Fruit fly (Drosophila melanogaster) whole organism, embryonic: ENCODE results near the gene St2.

ENCODE experiments used
- Ada2b ChIP-seq: fragments of 200-800 bp; sonication (Bioruptor generic); IDR thresholded peaks from 2 replicates; pipeline ENCODE4 v1.3.6; 2022; ENCODE audit warnings: missing biosample characterization, missing genetic modification characterization
- BEAF-32 ChIP-seq: fragments of 200-800 bp; sonication (Bioruptor generic); optimal IDR thresholded peaks from 3 replicates; lab custom pipeline; 2017; ENCODE audit warnings: missing biosample characterization, missing genetic modification characterization, mild to moderate bottlenecking, moderate library complexity, missing genetic modification reagents
- CG10366 ChIP-seq: fragments of 200-800 bp; sonication (Bioruptor generic); IDR thresholded peaks from 2 replicates; pipeline ENCODE4 v1.3.6; 2022; ENCODE audit warnings: missing biosample characterization, missing genetic modification characterization
- CG10431 ChIP-seq: fragments of 200-800 bp; sonication (Bioruptor generic); optimal IDR thresholded peaks from 3 replicates; lab custom pipeline; 2018; ENCODE audit warnings: missing biosample characterization, mild to moderate bottlenecking, missing genetic modification characterization
- CG10654 ChIP-seq: fragments of 200-800 bp; sonication (Bioruptor generic); optimal IDR thresholded peaks from 2 replicates; lab custom pipeline; 2016; ENCODE audit warnings: missing biosample characterization, missing genetic modification characterization
- CG10979 ChIP-seq: fragments of 200-800 bp; sonication (Bioruptor generic); optimal IDR thresholded peaks from 2 replicates; lab custom pipeline; 2018; ENCODE audit warnings: missing biosample characterization, mild to moderate bottlenecking, missing genetic modification characterization, moderate library complexity
- CG11085 ChIP-seq: fragments of 200-800 bp; sonication (Bioruptor generic); IDR thresholded peaks from 2 replicates; pipeline ENCODE4 v1.3.6; 2022; ENCODE audit warnings: missing biosample characterization, missing genetic modification characterization
- CG11504 ChIP-seq: fragments of 200-800 bp; sonication (Bioruptor generic); optimal IDR thresholded peaks from 3 replicates; lab custom pipeline; 2019; ENCODE audit warnings: missing biosample characterization, mild to moderate bottlenecking, missing genetic modification characterization, moderate library complexity
- CG1233 ChIP-seq: fragments of 200-800 bp; sonication (Bioruptor generic); optimal IDR thresholded peaks from 4 replicates; lab custom pipeline; 2018; ENCODE audit warnings: missing biosample characterization, mild to moderate bottlenecking, missing genetic modification characterization
- CG12769 ChIP-seq: fragments of 200-800 bp; sonication (Bioruptor generic); optimal IDR thresholded peaks from 2 replicates; lab custom pipeline; 2019; ENCODE audit warnings: missing biosample characterization, mild to moderate bottlenecking, missing genetic modification characterization, moderate library complexity
- CG14014 ChIP-seq: fragments of 200-800 bp; sonication (Bioruptor generic); IDR thresholded peaks from 2 replicates; pipeline ENCODE4 v1.3.6; 2022; ENCODE audit warnings: missing biosample characterization, missing genetic modification characterization
- CG14050 ChIP-seq: fragments of 200-800 bp; sonication (Bioruptor generic); IDR thresholded peaks from 3 replicates; pipeline ENCODE4 v1.3.6; 2022; ENCODE audit warnings: missing biosample characterization, missing genetic modification characterization
- CG15479 ChIP-seq: fragments of 200-800 bp; sonication (Bioruptor generic); optimal IDR thresholded peaks from 3 replicates; lab custom pipeline; 2019; ENCODE audit warnings: missing biosample characterization, mild to moderate bottlenecking, missing genetic modification characterization, moderate library complexity
- CG1602 ChIP-seq: fragments of 200-800 bp; sonication (Bioruptor generic); optimal IDR thresholded peaks from 3 replicates; lab custom pipeline; 2016; ENCODE audit warnings: missing biosample characterization, missing genetic modification characterization
- CG17568 ChIP-seq: fragments of 200-800 bp; sonication (Bioruptor generic); optimal IDR thresholded peaks from 2 replicates; lab custom pipeline; 2018; ENCODE audit warnings: missing biosample characterization, mild to moderate bottlenecking, missing genetic modification characterization, moderate library complexity
- CG18011 ChIP-seq: fragments of 200-800 bp; sonication (Bioruptor generic); optimal IDR thresholded peaks from 2 replicates; lab custom pipeline; 2017; ENCODE audit warnings: missing biosample characterization, missing genetic modification characterization, mild to moderate bottlenecking, moderate library complexity, missing genotype
- CG18619 ChIP-seq: fragments of 200-800 bp; sonication (Bioruptor generic); optimal IDR thresholded peaks from 3 replicates; lab custom pipeline; 2017; ENCODE audit warnings: missing biosample characterization, mild to moderate bottlenecking, missing genetic modification characterization
- CG2875 ChIP-seq: fragments of 200-800 bp; sonication (Bioruptor generic); optimal IDR thresholded peaks from 2 replicates; lab custom pipeline; 2017; ENCODE audit warnings: missing biosample characterization, mild to moderate bottlenecking, missing genetic modification characterization, missing genetic modification reagents
- CG31441 ChIP-seq: fragments of 200-800 bp; sonication (Bioruptor generic); IDR thresholded peaks from 2 replicates; pipeline ENCODE4 v1.3.6; 2022; ENCODE audit warnings: missing biosample characterization, missing genetic modification characterization
- CG3726 ChIP-seq: fragments of 200-800 bp; sonication (Bioruptor generic); IDR thresholded peaks from 3 replicates; pipeline ENCODE4, ENCODE4 v1.3.6; 2022; ENCODE audit warnings: missing biosample characterization, missing genetic modification characterization
- CG3838 ChIP-seq: fragments of 200-800 bp; sonication (Bioruptor generic); optimal IDR thresholded peaks from 3 replicates; lab custom pipeline; 2016; ENCODE audit warnings: missing biosample characterization, missing genetic modification characterization
- CG42726 ChIP-seq: fragments of 200-800 bp; sonication (Bioruptor generic); IDR thresholded peaks from 2 replicates; pipeline ENCODE4 v1.3.6; 2022; ENCODE audit warnings: missing biosample characterization, missing genetic modification characterization; ENCODE audit not compliant: partially characterized antibody
- CG4424 ChIP-seq: fragments of 200-800 bp; sonication (Bioruptor generic); optimal IDR thresholded peaks from 3 replicates; lab custom pipeline; 2016; ENCODE audit warnings: missing biosample characterization, missing genetic modification characterization
- CG4854 ChIP-seq: fragments of 200-800 bp; sonication (Bioruptor generic); optimal IDR thresholded peaks from 2 replicates; lab custom pipeline; 2016; ENCODE audit warnings: missing biosample characterization, missing genetic modification characterization, inconsistent platforms
- CG6689 ChIP-seq: fragments of 200-800 bp; sonication (Bioruptor generic); IDR thresholded peaks from 2 replicates; pipeline ENCODE4 v1.3.6; 2022; ENCODE audit warnings: missing biosample characterization, missing genetic modification characterization
- CG9609 ChIP-seq: fragments of 200-800 bp; sonication (Bioruptor generic); optimal IDR thresholded peaks from 3 replicates; lab custom pipeline; 2016; ENCODE audit warnings: missing biosample characterization, missing genetic modification characterization
- CG9876 ChIP-seq: fragments of 200-800 bp; sonication (Bioruptor generic); optimal IDR thresholded peaks from 2 replicates; lab custom pipeline; 2016; ENCODE audit warnings: missing biosample characterization, missing genetic modification characterization
- CHES-1-like ChIP-seq: fragments of 200-800 bp; sonication (Bioruptor generic); optimal IDR thresholded peaks from 2 replicates; lab custom pipeline; 2016; ENCODE audit warnings: missing biosample characterization, missing genetic modification characterization
- CTCF ChIP-seq: fragments of 200-800 bp; sonication (Bioruptor generic); optimal IDR thresholded peaks from 2 replicates; lab custom pipeline; 2017; ENCODE audit warnings: missing biosample characterization, mild to moderate bottlenecking, missing genetic modification characterization, moderate library complexity
- D19B ChIP-seq: fragments of 200-800 bp; sonication (Bioruptor generic); optimal IDR thresholded peaks from 2 replicates; lab custom pipeline; 2017; ENCODE audit warnings: missing biosample characterization, mild to moderate bottlenecking, missing genetic modification characterization
- E2f2 ChIP-seq: fragments of 200-800 bp; sonication (Bioruptor generic); IDR thresholded peaks from 2 replicates; pipeline ENCODE4 v1.3.6; 2022; ENCODE audit warnings: missing biosample characterization, missing genetic modification characterization
- Fer2 ChIP-seq: fragments of 200-800 bp; sonication (Bioruptor generic); optimal IDR thresholded peaks from 2 replicates; lab custom pipeline; 2018; ENCODE audit warnings: missing biosample characterization, mild to moderate bottlenecking, missing genetic modification characterization, moderate library complexity
- Hand ChIP-seq: fragments of 200-800 bp; sonication (Bioruptor generic); optimal IDR thresholded peaks from 2 replicates; lab custom pipeline; 2017; ENCODE audit warnings: mild to moderate bottlenecking, missing biosample characterization, missing genetic modification reagents, missing genetic modification characterization
- Hey ChIP-seq: fragments of 200-800 bp; sonication (Bioruptor generic); optimal IDR thresholded peaks from 3 replicates; lab custom pipeline; 2018; ENCODE audit warnings: missing biosample characterization, mild to moderate bottlenecking, missing genetic modification characterization
- Med ChIP-seq: fragments of 200-800 bp; sonication (Bioruptor generic); peaks from one replicate; lab custom pipeline; 2016; ENCODE audit warnings: missing biosample characterization, missing genetic modification characterization, mild to moderate bottlenecking, inconsistent platforms, moderate library complexity
- NFAT ChIP-seq: fragments of 200-800 bp; sonication (Bioruptor generic); IDR thresholded peaks from 2 replicates; pipeline ENCODE4 v1.3.6; 2022; ENCODE audit warnings: missing biosample characterization, missing genetic modification characterization
- Neu2 ChIP-seq: fragments of 200-800 bp; sonication (Bioruptor generic); optimal IDR thresholded peaks from 3 replicates; lab custom pipeline; 2016; ENCODE audit warnings: missing biosample characterization, missing genetic modification characterization, borderline replicate concordance
- Oaz ChIP-seq: fragments of 200-800 bp; sonication (Bioruptor generic); IDR thresholded peaks from 2 replicates; pipeline ENCODE4 v1.3.6; 2022; ENCODE audit warnings: missing biosample characterization, missing genetic modification characterization
- Oli ChIP-seq: fragments of 200-800 bp; sonication (Bioruptor generic); optimal IDR thresholded peaks from 2 replicates; lab custom pipeline; 2018; ENCODE audit warnings: missing biosample characterization, mild to moderate bottlenecking, missing genetic modification characterization, moderate library complexity
- YL-1 ChIP-seq: fragments of 200-800 bp; sonication (Bioruptor generic); optimal IDR thresholded peaks from 3 replicates; lab custom pipeline; 2017; ENCODE audit warnings: missing biosample characterization, mild to moderate bottlenecking, missing genetic modification characterization
- croc ChIP-seq: fragments of 200-800 bp; sonication (Bioruptor generic); conservative IDR thresholded peaks from 3 replicates; pipeline ENCODE4 v1.3.6; 2022; ENCODE audit warnings: missing biosample characterization, missing genetic modification characterization
- crp ChIP-seq, 2 experiments: fragments of 200-800 bp; sonication (Bioruptor generic); optimal IDR thresholded peaks; 2 replicates in 1 of 2; 3 replicates in 1 of 2; lab custom pipeline; 2017; ENCODE audit warnings: missing biosample characterization in 2 of 2, missing genetic modification characterization in 2 of 2, mild to moderate bottlenecking in 1 of 2, moderate library complexity in 1 of 2
- eve ChIP-seq, 2 experiments: fragments of >200 bp; optimal IDR thresholded peaks; 2 replicates each; lab custom pipeline; 2017; ENCODE audit warnings: missing biosample characterization in 2 of 2, missing genetic modification characterization in 2 of 2
- maf-S ChIP-seq: fragments of 200-800 bp; sonication (Bioruptor generic); optimal IDR thresholded peaks from 2 replicates; lab custom pipeline; 2016; ENCODE audit warnings: missing biosample characterization, missing genetic modification characterization
- pfk ChIP-seq: fragments of 200-800 bp; sonication (Bioruptor generic); optimal IDR thresholded peaks from 2 replicates; lab custom pipeline; 2018; ENCODE audit warnings: missing biosample characterization, mild to moderate bottlenecking, missing genetic modification characterization, moderate library complexity
- pnt ChIP-seq: fragments of 200-800 bp; sonication (Bioruptor generic); optimal IDR thresholded peaks from 3 replicates; lab custom pipeline; 2016; ENCODE audit warnings: missing biosample characterization, missing genetic modification characterization
- sc ChIP-seq, 3 experiments: fragments of >200 bp in 2 of 3; fragments of 200-800 bp in 1 of 3; sonication (Bioruptor generic) in 1 of 3; optimal IDR thresholded peaks; 2 replicates in 2 of 3; 3 replicates in 1 of 3; lab custom pipeline; 2017; ENCODE audit warnings: mild to moderate bottlenecking in 1 of 3, missing biosample characterization in 1 of 3, missing genetic modification characterization in 1 of 3, missing genetic modification reagents in 1 of 3
- sens-2 ChIP-seq: fragments of 200-800 bp; sonication (Bioruptor generic); IDR thresholded peaks from 2 replicates; pipeline ENCODE4 v1.3.6; 2022; ENCODE audit warnings: missing biosample characterization, missing genetic modification characterization
- sima ChIP-seq: fragments of 200-800 bp; sonication (Bioruptor generic); optimal IDR thresholded peaks from 2 replicates; lab custom pipeline; 2016; ENCODE audit warnings: missing biosample characterization, missing genetic modification characterization
- slp2 ChIP-seq: fragments of 200-800 bp; sonication (Bioruptor generic); optimal IDR thresholded peaks from 2 replicates; lab custom pipeline; 2016; ENCODE audit warnings: missing biosample characterization, missing genetic modification characterization
- tio ChIP-seq: fragments of 200-800 bp; sonication (Bioruptor generic); optimal IDR thresholded peaks from 2 replicates; lab custom pipeline; 2017; ENCODE audit warnings: missing biosample characterization, missing genetic modification characterization, inconsistent platforms

The St2 gene

DNA sequence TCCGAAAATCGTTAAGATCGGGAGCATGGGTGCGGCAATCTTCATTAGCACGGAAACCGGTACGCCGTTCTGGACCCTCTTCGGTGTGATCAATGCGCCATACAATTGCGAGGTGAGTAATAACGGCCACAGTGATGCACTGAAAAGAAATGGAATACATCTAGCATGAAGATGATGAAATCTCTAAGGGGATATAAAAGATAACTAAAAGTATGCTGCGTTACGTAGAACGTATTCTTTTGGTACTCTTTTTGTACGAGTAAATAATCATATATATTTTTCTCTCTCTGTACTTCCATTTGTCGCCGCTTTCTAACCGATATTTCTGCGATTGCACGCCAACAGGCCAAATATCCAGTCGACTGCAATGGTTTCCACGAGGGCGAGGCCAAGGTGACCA lies 775 bp upstream of the St2 start (continued):
- TF ChIP-seq Neu2 (GFP tag; lab: Kevin White, UChicago) = no peak
- no peak for TF ChIP-seq CG9609 (GFP tag; lab: Kevin White, UChicago)
- peak; percentile 15 for TF ChIP-seq Oli (tag; lab: Kevin White, UChicago)
- no peak for TF ChIP-seq CG1233 (GFP tag; lab: Kevin White, UChicago)
- peak; percentile 0 for TF ChIP-seq CG10654 (GFP tag; lab: Kevin White, UChicago)
- no peak for TF ChIP-seq crp (GFP tag; optimal IDR thresholded peaks at IDR 0.05; lab: Kevin White, UChicago)
- no peak for TF ChIP-seq YL-1 (GFP tag; lab: Kevin White, UChicago)
- no peak for TF ChIP-seq CG18011 (GFP tag; lab: Kevin White, UChicago)
- no peak for TF ChIP-seq CHES-1-like (GFP tag; lab: Kevin White, UChicago)
- no peak for TF ChIP-seq sens-2 (GFP tag; lab: Robert Waterston, UW)
- TF ChIP-seq CTCF (GFP tag; lab: Kevin White, UChicago) = no peak
- no peak for TF ChIP-seq tio (GFP tag; lab: Kevin White, UChicago)
- no peak for TF ChIP-seq D19B (GFP tag; lab: Kevin White, UChicago)
- TF ChIP-seq Ada2b (GFP tag; lab: Robert Waterston, UW) = peak; percentile 30; the same call in 1 of the 2 replicates
- no peak for TF ChIP-seq NFAT (GFP tag; lab: Robert Waterston, UW)
- 0 out of 2 replicates have a peak, but pooled peaks have one; percentile 36 for TF ChIP-seq CG31441 (GFP tag; lab: Robert Waterston, UW)
- TF ChIP-seq Hey (tag; lab: Kevin White, UChicago) = no peak
- no peak for TF ChIP-seq CG10431 (GFP tag; lab: Kevin White, UChicago)
- TF ChIP-seq CG2875 (GFP tag; lab: Kevin White, UChicago) = peak; percentile 27
- TF ChIP-seq Oaz = no peak
- no peak for TF ChIP-seq pfk (GFP tag; lab: Kevin White, UChicago)
- no peak for TF ChIP-seq Hand (GFP tag; lab: Kevin White, UChicago)
- 0 out of 2 replicates have a peak, but pooled peaks have one; percentile 21 for TF ChIP-seq E2f2 (GFP tag; lab: Robert Waterston, UW)
- TF ChIP-seq Fer2 (tag; lab: Kevin White, UChicago) = no peak
- TF ChIP-seq CG14014 (GFP tag; lab: Robert Waterston, UW) = no peak
- no peak for TF ChIP-seq eve (GFP tag; optimal IDR thresholded peaks at IDR 0.05; lab: Kevin White, UChicago)
- peak; percentile 52; the same call in 1 of the 2 replicates for TF ChIP-seq CG6689 (GFP tag; lab: Robert Waterston, UW)
- no peak for TF ChIP-seq CG42726
- TF ChIP-seq CG15479 (GFP tag; lab: Kevin White, UChicago) = no peak
- no peak for TF ChIP-seq maf-S (GFP tag; lab: Kevin White, UChicago)
- TF ChIP-seq sima (GFP tag; lab: Kevin White, UChicago) = no peak
- TF ChIP-seq CG11085 = no peak
- TF ChIP-seq CG4424 (GFP tag; lab: Kevin White, UChicago) = peak; percentile 10
- peak; percentile 46 for TF ChIP-seq CG10979 (tag; lab: Kevin White, UChicago)
- no peak for TF ChIP-seq CG3838 (GFP tag; lab: Kevin White, UChicago)
- no peak for TF ChIP-seq CG4854 (GFP tag; lab: Kevin White, UChicago)
- no peak for TF ChIP-seq CG17568
- TF ChIP-seq CG11504 = no peak
- peak; percentile 78 for TF ChIP-seq Med
- no peak; the same call in 1 of the 2 replicates for TF ChIP-seq CG10366 (GFP tag; lab: Robert Waterston, UW)
- TF ChIP-seq CG18619 = no peak
- no peak; the same call in 2 of the 3 replicates for TF ChIP-seq croc (GFP tag; lab: Robert Waterston, UW)
- no peak for TF ChIP-seq BEAF-32 (GFP tag; lab: Kevin White, UChicago)
- TF ChIP-seq sc (optimal IDR thresholded peaks at IDR 0.05; lab: Kevin White, UChicago) = no peak
- no peak for TF ChIP-seq sc (GFP tag; optimal IDR thresholded peaks at IDR 0.05; lab: Kevin White, UChicago)
- no peak for TF ChIP-seq CG9876 (GFP tag; lab: Kevin White, UChicago)
- no peak for TF ChIP-seq CG3726
- TF ChIP-seq CG12769 (tag; lab: Kevin White, UChicago) = no peak
- no peak for TF ChIP-seq CG1602
- no peak for TF ChIP-seq CG14050
- TF ChIP-seq pnt (GFP tag; lab: Kevin White, UChicago) = peak; percentile 8
- TF ChIP-seq slp2 (GFP tag; lab: Kevin White, UChicago) = no peak
